Fruit fly (Drosophila melanogaster) whole organism, embryonic: ENCODE measurements around the gene Rpp30.

Source experiments
- Ada2b ChIP-seq: fragments of 200-800 bp; sonication (Bioruptor generic); IDR thresholded peaks from 2 replicates; pipeline ENCODE4 v1.3.6; 2022; ENCODE audit warnings: missing biosample characterization, missing genetic modification characterization
- Atf-2 ChIP-seq: fragments of 200-800 bp; sonication (Bioruptor generic); optimal IDR thresholded peaks from 2 replicates; lab custom pipeline; 2016; ENCODE audit warnings: missing biosample characterization, missing genetic modification characterization
- CG10565 ChIP-seq: fragments of 200-800 bp; sonication (Bioruptor generic); optimal IDR thresholded peaks from 3 replicates; lab custom pipeline; 2016; ENCODE audit warnings: missing biosample characterization, mild to moderate bottlenecking, missing genetic modification characterization
- CG11504 ChIP-seq: fragments of 200-800 bp; sonication (Bioruptor generic); optimal IDR thresholded peaks from 3 replicates; lab custom pipeline; 2019; ENCODE audit warnings: missing biosample characterization, mild to moderate bottlenecking, missing genetic modification characterization, moderate library complexity
- CG12104 ChIP-seq: fragments of 200-800 bp; sonication (Bioruptor generic); optimal IDR thresholded peaks from 3 replicates; lab custom pipeline; 2016; ENCODE audit warnings: missing biosample characterization, missing genetic modification characterization
- CG13424 ChIP-seq: fragments of 200-800 bp; sonication (Bioruptor generic); optimal IDR thresholded peaks from 2 replicates; lab custom pipeline; 2019; ENCODE audit warnings: missing biosample characterization, mild to moderate bottlenecking, missing genetic modification characterization, moderate library complexity
- CG14860 ChIP-seq: fragments of 200-800 bp; sonication (Bioruptor generic); IDR thresholded peaks from 3 replicates; pipeline ENCODE4 v1.3.6; 2022; ENCODE audit warnings: missing biosample characterization, missing genetic modification characterization; ENCODE audit not compliant: partially characterized antibody
- CG16815 ChIP-seq: fragments of 200-800 bp; sonication (Bioruptor generic); optimal IDR thresholded peaks from 3 replicates; lab custom pipeline; 2017; ENCODE audit warnings: missing biosample characterization, mild to moderate bottlenecking, missing genetic modification characterization
- CG17328 ChIP-seq: fragments of 200-800 bp; sonication (Bioruptor generic); IDR thresholded peaks from 2 replicates; pipeline ENCODE4 v1.3.6; 2022; ENCODE audit warnings: missing biosample characterization, missing genetic modification characterization
- CG31224 ChIP-seq: fragments of 200-800 bp; sonication (Bioruptor generic); IDR thresholded peaks from 2 replicates; pipeline ENCODE4 v1.3.6; 2022; ENCODE audit warnings: missing biosample characterization, missing genetic modification characterization
- CG31388 ChIP-seq: fragments of 200-800 bp; sonication (Bioruptor generic); optimal IDR thresholded peaks from 2 replicates; lab custom pipeline; 2016; ENCODE audit warnings: missing biosample characterization, missing genetic modification characterization
- CG43689 ChIP-seq: fragments of 200-800 bp; sonication (Bioruptor generic); IDR thresholded peaks from 2 replicates; pipeline ENCODE4 v1.3.6; 2022; ENCODE audit warnings: missing biosample characterization, missing genetic modification characterization
- CG8290 ChIP-seq, 3 experiments: fragments of 200-800 bp; sonication (Bioruptor generic); optimal IDR thresholded peaks; 2 replicates each; lab custom pipeline; 2016 to 2019; ENCODE audit warnings: missing biosample characterization in 3 of 3, missing genetic modification characterization in 3 of 3, mild to moderate bottlenecking in 2 of 3, moderate library complexity in 1 of 3
- CG8478 ChIP-seq: fragments of >200 bp; optimal IDR thresholded peaks from 2 replicates; lab custom pipeline; 2018
- CG9437 ChIP-seq: fragments of 200-800 bp; sonication (Bioruptor generic); optimal IDR thresholded peaks from 2 replicates; lab custom pipeline; 2018; ENCODE audit warnings: missing biosample characterization, mild to moderate bottlenecking, missing genetic modification characterization
- Dip3 ChIP-seq: fragments of 200-800 bp; sonication (Bioruptor generic); optimal IDR thresholded peaks from 3 replicates; lab custom pipeline; 2016; ENCODE audit warnings: missing biosample characterization, missing genetic modification characterization
- GATAe ChIP-seq: fragments of 200-800 bp; sonication (Bioruptor generic); conservative IDR thresholded peaks from 2 replicates; pipeline ENCODE4 v1.3.6; 2022; ENCODE audit warnings: missing biosample characterization, missing genetic modification characterization
- H2.0 ChIP-seq: fragments of 200-800 bp; sonication (Bioruptor generic); IDR thresholded peaks from 2 replicates; pipeline ENCODE4 v1.3.6; 2022; ENCODE audit warnings: missing biosample characterization, missing genetic modification characterization
- Hand ChIP-seq: fragments of 200-800 bp; sonication (Bioruptor generic); optimal IDR thresholded peaks from 2 replicates; lab custom pipeline; 2017; ENCODE audit warnings: mild to moderate bottlenecking, missing biosample characterization, missing genetic modification reagents, missing genetic modification characterization
- Hey ChIP-seq: fragments of 200-800 bp; sonication (Bioruptor generic); optimal IDR thresholded peaks from 3 replicates; lab custom pipeline; 2018; ENCODE audit warnings: missing biosample characterization, mild to moderate bottlenecking, missing genetic modification characterization
- Jarid2 ChIP-seq: fragments of 200-800 bp; sonication (Bioruptor generic); optimal IDR thresholded peaks from 3 replicates; lab custom pipeline; 2017; ENCODE audit warnings: mild to moderate bottlenecking, missing biosample characterization, missing genetic modification reagents, missing genetic modification characterization
- Kr ChIP-seq: fragments of 200-800 bp; sonication (Bioruptor generic); optimal IDR thresholded peaks from 2 replicates; lab custom pipeline; 2017; ENCODE audit warnings: missing biosample characterization, mild to moderate bottlenecking, missing genetic modification characterization
- Lpt ChIP-seq: fragments of >200 bp; optimal IDR thresholded peaks from 2 replicates; lab custom pipeline; 2018; ENCODE audit warnings: missing biosample characterization, missing genetic modification characterization
- Max ChIP-seq: fragments of 200-800 bp; sonication (Bioruptor generic); optimal IDR thresholded peaks from 2 replicates; lab custom pipeline; 2016; ENCODE audit warnings: missing biosample characterization, mild to moderate bottlenecking, missing genetic modification characterization
- Nf-YB ChIP-seq: fragments of 200-800 bp; sonication (Bioruptor generic); optimal IDR thresholded peaks from 3 replicates; lab custom pipeline; 2019; ENCODE audit warnings: missing biosample characterization, mild to moderate bottlenecking, missing genetic modification characterization, moderate library complexity
- Oli ChIP-seq: fragments of 200-800 bp; sonication (Bioruptor generic); optimal IDR thresholded peaks from 2 replicates; lab custom pipeline; 2018; ENCODE audit warnings: missing biosample characterization, mild to moderate bottlenecking, missing genetic modification characterization, moderate library complexity
- Sry-β ChIP-seq: fragments of 200-800 bp; sonication (Bioruptor generic); optimal IDR thresholded peaks from 2 replicates; lab custom pipeline; 2018; ENCODE audit warnings: missing biosample characterization, mild to moderate bottlenecking, missing genetic modification characterization, moderate library complexity
- ash1 ChIP-seq: fragments of 200-800 bp; sonication (Bioruptor generic); optimal IDR thresholded peaks from 2 replicates; lab custom pipeline; 2018; ENCODE audit warnings: missing biosample characterization, mild to moderate bottlenecking, missing genetic modification characterization
- bcd ChIP-seq: fragments of 200-800 bp; sonication (Bioruptor generic); optimal IDR thresholded peaks from 2 replicates; lab custom pipeline; 2017; ENCODE audit warnings: missing biosample characterization, mild to moderate bottlenecking, missing genetic modification characterization
- da ChIP-seq: fragments of 200-800 bp; sonication (Bioruptor generic); optimal IDR thresholded peaks from 2 replicates; lab custom pipeline; 2016; ENCODE audit warnings: missing biosample characterization, missing genetic modification characterization
- dmrt11E ChIP-seq: fragments of 200-800 bp; sonication (Bioruptor generic); optimal IDR thresholded peaks from 3 replicates; lab custom pipeline; 2018; ENCODE audit warnings: missing biosample characterization, mild to moderate bottlenecking, missing genetic modification characterization, moderate library complexity
- dmrt99B ChIP-seq: fragments of 200-800 bp; sonication (Bioruptor generic); optimal IDR thresholded peaks from 2 replicates; lab custom pipeline; 2018; ENCODE audit warnings: missing biosample characterization, mild to moderate bottlenecking, missing genetic modification characterization, moderate library complexity
- ems ChIP-seq: fragments of 200-800 bp; sonication (Bioruptor generic); optimal IDR thresholded peaks from 3 replicates; lab custom pipeline; 2016; ENCODE audit warnings: missing biosample characterization, missing genetic modification characterization
- ewg ChIP-seq: fragments of 200-800 bp; sonication (Bioruptor generic); optimal IDR thresholded peaks from 3 replicates; lab custom pipeline; 2017; ENCODE audit warnings: mild to moderate bottlenecking, missing biosample characterization, missing genetic modification reagents, missing genetic modification characterization
- fu2 ChIP-seq: fragments of 200-800 bp; sonication (Bioruptor generic); optimal IDR thresholded peaks from 2 replicates; lab custom pipeline; 2016; ENCODE audit warnings: missing biosample characterization, missing genetic modification characterization
- gce ChIP-seq: fragments of 200-800 bp; sonication (Bioruptor generic); IDR thresholded peaks from 3 replicates; pipeline ENCODE4 v1.3.6; 2022; ENCODE audit warnings: missing biosample characterization, missing genetic modification characterization
- hb ChIP-seq: fragments of 200-800 bp; sonication (Bioruptor generic); IDR thresholded peaks from 3 replicates; pipeline ENCODE4 v1.3.6; 2022; ENCODE audit warnings: missing biosample characterization, missing genetic modification characterization; ENCODE audit not compliant: partially characterized antibody
- hkb ChIP-seq, 2 experiments: fragments of 200-800 bp in 1 of 2; fragments of >200 bp in 1 of 2; sonication (Bioruptor generic) in 1 of 2; IDR thresholded peaks in 1 of 2; optimal IDR thresholded peaks in 1 of 2; 2 replicates each; pipeline versions ENCODE4 v1.3.6 to Lab custom; 2017 to 2022; ENCODE audit warnings: missing biosample characterization in 1 of 2, missing genetic modification characterization in 1 of 2
- maf-S ChIP-seq: fragments of 200-800 bp; sonication (Bioruptor generic); optimal IDR thresholded peaks from 2 replicates; lab custom pipeline; 2016; ENCODE audit warnings: missing biosample characterization, missing genetic modification characterization
- pan ChIP-seq, 4 experiments: fragments of >200 bp in 3 of 4; fragments of 200-800 bp in 1 of 4; sonication (Bioruptor generic) in 1 of 4; optimal IDR thresholded peaks in 3 of 4; IDR thresholded peaks in 1 of 4; 2 replicates each; pipeline versions ENCODE4 v1.3.6 to Lab custom; 2017 to 2022; ENCODE audit warnings: missing biosample characterization in 2 of 4, missing genetic modification characterization in 2 of 4, mixed read lengths in 1 of 4
- phol ChIP-seq: fragments of 200-800 bp; sonication (Bioruptor generic); optimal IDR thresholded peaks from 3 replicates; lab custom pipeline; 2018; ENCODE audit warnings: missing biosample characterization, mild to moderate bottlenecking, missing genetic modification characterization, moderate library complexity
- ranshi ChIP-seq: fragments of 200-800 bp; sonication (Bioruptor generic); IDR thresholded peaks from 2 replicates; pipeline ENCODE4 v1.3.6; 2022; ENCODE audit warnings: missing biosample characterization, missing genetic modification characterization
- schlank ChIP-seq: fragments of 200-800 bp; sonication (Bioruptor generic); optimal IDR thresholded peaks from 2 replicates; lab custom pipeline; 2018; ENCODE audit warnings: missing biosample characterization, mild to moderate bottlenecking, missing genetic modification characterization
- sisA ChIP-seq: fragments of 200-800 bp; sonication (Bioruptor generic); IDR thresholded peaks from 2 replicates; pipeline ENCODE4 v1.3.6; 2022; ENCODE audit warnings: missing biosample characterization, missing genetic modification characterization
- so ChIP-seq: fragments of 200-800 bp; sonication (Bioruptor generic); IDR thresholded peaks from 3 replicates; pipeline ENCODE4 v1.3.6; 2022; ENCODE audit warnings: missing biosample characterization, missing genetic modification characterization
- trem ChIP-seq: fragments of 200-800 bp; optimal IDR thresholded peaks from 3 replicates; lab custom pipeline; 2019; ENCODE audit warnings: missing biosample characterization, mild to moderate bottlenecking, missing genetic modification characterization, moderate library complexity
- ttk ChIP-seq: fragments of 200-800 bp; sonication (Bioruptor generic); IDR thresholded peaks from 2 replicates; pipeline ENCODE4 v2.1.2; 2022; ENCODE audit warnings: missing biosample characterization, missing genetic modification characterization

Rpp30 gene

DNA sequence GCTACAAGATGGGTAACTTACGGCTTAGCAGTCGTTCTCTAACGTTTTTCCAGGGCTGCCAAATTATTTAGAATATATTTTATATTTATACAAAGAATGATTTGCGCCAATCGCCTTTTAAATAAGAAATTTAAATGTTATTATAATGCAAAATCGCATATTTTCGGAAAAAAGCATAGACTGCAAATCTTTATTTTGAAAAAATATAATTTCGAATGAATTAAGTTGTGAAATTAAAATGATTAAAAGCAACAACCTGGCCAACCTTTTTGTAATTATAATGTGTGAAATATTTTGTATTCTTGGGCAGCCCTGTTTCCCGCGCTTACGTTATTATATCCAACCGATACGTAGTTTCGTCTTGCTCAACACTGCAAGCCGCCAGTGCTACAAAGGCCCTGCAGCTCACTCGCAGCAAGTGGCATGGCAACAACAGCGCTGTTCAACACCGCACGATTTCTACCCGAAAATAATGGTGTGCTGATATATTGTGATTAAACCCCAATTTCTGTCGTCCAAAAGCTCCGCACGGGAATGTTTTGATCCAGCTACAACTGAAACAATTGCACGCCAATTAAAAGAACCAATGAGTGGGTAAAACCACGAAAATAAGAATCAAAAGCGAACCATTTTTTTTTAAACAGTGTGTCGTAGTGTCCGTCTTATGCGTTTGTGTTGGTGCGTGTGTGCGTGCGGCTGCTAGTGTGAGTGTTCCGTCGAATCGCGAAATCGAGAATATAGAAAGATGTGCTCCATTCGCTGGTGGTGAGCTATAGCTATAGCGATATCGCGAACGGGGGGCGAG lies 45.5 kb upstream of the Rpp30 start, which contains the start of gene Pi3K21B (continued):
- TF ChIP-seq ranshi (GFP tag; lab: Robert Waterston, UW) (peak; percentile 85; the same call in 1 of the 2 replicates), ewg (GFP tag; lab: Kevin White, UChicago) (peak; percentile 74), bcd (peak; percentile 91), CG10565 (GFP tag; lab: Kevin White, UChicago) (peak; percentile 77), phol (peak; percentile 93), CG43689 (GFP tag; lab: Robert Waterston, UW) (no peak; the same call in none of the 2 replicates), CG16815 (GFP tag; lab: Kevin White, UChicago) (peak; percentile 89), CG8290 (GFP tag; optimal IDR thresholded peaks at IDR 0.05; lab: Kevin White, UChicago) (peak; percentile 86), CG8290 (tag; optimal IDR thresholded peaks at IDR 0.05; lab: Kevin White, UChicago) (peak in 1 of 2 experiments; percentile 96), ems (peak; percentile 93), CG31388 (peak; percentile 82), Atf-2 (GFP tag; lab: Kevin White, UChicago) (peak; percentile 87), hb (GFP tag; lab: Robert Waterston, UW) (no peak), trem (tag; lab: Kevin White, UChicago) (peak; percentile 94), dmrt99B (tag; lab: Kevin White, UChicago) (peak; percentile 86), maf-S (GFP tag; lab: Kevin White, UChicago) (peak; percentile 89), hkb (optimal IDR thresholded peaks at IDR 0.05; lab: Kevin White, UChicago) (peak; percentile 40), hkb (GFP tag; IDR thresholded peaks at IDR 0.05; lab: Robert Waterston, UW) (peak; percentile 82), H2.0 (peak; percentile 84), CG13424 (tag; lab: Kevin White, UChicago) (peak; percentile 93), Kr (GFP tag; lab: Kevin White, UChicago) (no peak), CG12104 (GFP tag; lab: Kevin White, UChicago) (peak; percentile 89), Sry-β (GFP tag; lab: Kevin White, UChicago) (no peak), gce (0 out of 3 replicates have a peak, but pooled peaks have one; percentile 63), sisA (GFP tag; lab: Robert Waterston, UW) (peak; percentile 91), so (GFP tag; lab: Robert Waterston, UW) (peak; percentile 83), Jarid2 (GFP tag; lab: Kevin White, UChicago) (peak; percentile 59), Oli (tag; lab: Kevin White, UChicago) (peak; percentile 86), CG17328 (GFP tag; lab: Robert Waterston, UW) (peak; percentile 75; the same call in 1 of the 2 replicates), fu2 (GFP tag; lab: Kevin White, UChicago) (peak; percentile 93), dmrt11E (tag; lab: Kevin White, UChicago) (peak; percentile 88), GATAe (no peak), schlank (peak; percentile 38), CG9437 (peak; percentile 100), Dip3 (GFP tag; lab: Kevin White, UChicago) (peak; percentile 95), ash1 (GFP tag; lab: Kevin White, UChicago) (peak; percentile 69), CG11504 (tag; lab: Kevin White, UChicago) (peak; percentile 88), CG14860 (GFP tag; lab: Robert Waterston, UW) (no peak), Ada2b (GFP tag; lab: Robert Waterston, UW) (peak; percentile 79), Hand (GFP tag; lab: Kevin White, UChicago) (peak; percentile 73), CG31224 (peak; percentile 67), Nf-YB (GFP tag; lab: Kevin White, UChicago) (peak; percentile 68), ttk (peak; percentile 84), Hey (tag; lab: Kevin White, UChicago) (peak; percentile 71), pan (optimal IDR thresholded peaks at IDR 0.05; lab: Kevin White, UChicago) (no peak), pan (GFP tag; optimal IDR thresholded peaks at IDR 0.05 in 1 of 2, IDR thresholded peaks at IDR 0.05 in 1 of 2) (peak in 1 of 2 experiments; percentile 75), da (GFP tag; lab: Kevin White, UChicago) (peak; percentile 68), CG8478 (lab: Kevin White, UChicago) (peak; percentile 78), Lpt (GFP tag; lab: Kevin White, UChicago) (no peak), Max (GFP tag; lab: Kevin White, UChicago) (peak; percentile 88)
